Worm (Caenorhabditis elegans): Measurements from ENCODE around the gene dlhd-1.

The dlhd-1 gene

ce11 chrII:1134314-1135108, 37.4 kb downstream of the dlhd-1 start (continued):
- TF ChIP-seq mdt-29 (GFP tag; IDR thresholded peaks at IDR 0.05) = 0 out of 2 replicates have a peak, but pooled peaks have one; percentile 13
- TF ChIP-seq D1046.2 (GFP tag; IDR thresholded peaks at IDR 0.05) = 0 out of 2 replicates have a peak, but pooled peaks have one; percentile 59
- TF ChIP-seq hmg-1.1 (GFP tag; IDR thresholded peaks at IDR 0.05) = peak; percentile 49
- peak; percentile 87 for TF ChIP-seq mes-2 (tag; optimal IDR thresholded peaks at IDR 0.05; ENCODE audit: poor library complexity, severe bottlenecking)
- peak; percentile 66 for TF ChIP-seq madf-9 (GFP tag; conservative IDR thresholded peaks at IDR 0.05)
- TF ChIP-seq vab-7 (GFP tag; IDR thresholded peaks at IDR 0.05) = peak; percentile 69
- peak; percentile 38 for TF ChIP-seq dpl-1 (GFP tag; optimal IDR thresholded peaks at IDR 0.05)
- peak; percentile 46 for TF ChIP-seq dmd-6 (GFP tag; IDR thresholded peaks at IDR 0.05)
- peak; percentile 67; the same call in 1 of the 2 replicates for TF ChIP-seq ctbp-1 (GFP tag; IDR thresholded peaks at IDR 0.05)
- TF ChIP-seq sdz-12 (GFP tag; optimal IDR thresholded peaks at IDR 0.05) = peak; percentile 18
- TF ChIP-seq ceh-44 (GFP tag; IDR thresholded peaks at IDR 0.05) = peak; percentile 87
- TF ChIP-seq lsy-2 (tag; optimal IDR thresholded peaks at IDR 0.05) = peak in 1 of 2 experiments; percentile 47

- TF ChIP-seq sdz-12 (GFP tag; optimal IDR thresholded peaks at IDR 0.05) = no peak
- TF ChIP-seq lin-38 (GFP tag; IDR thresholded peaks at IDR 0.05) = peak; percentile 63
- no peak for TF ChIP-seq php-3 (GFP tag; IDR thresholded peaks at IDR 0.05)
- no peak for TF ChIP-seq F37D6.2 (tag; optimal IDR thresholded peaks at IDR 0.05)
These were observed 38.6 kb downstream of the dlhd-1 start for ce11 chrII:1133295-1133694.

- no peak for TF ChIP-seq lin-13 (GFP tag; optimal IDR thresholded peaks at IDR 0.05)
- TF ChIP-seq dmd-9 (GFP tag; IDR thresholded peaks at IDR 0.05) = no peak
- TF ChIP-seq pqm-1 (tag; optimal IDR thresholded peaks at IDR 0.05) = no peak
- TF ChIP-seq lin-38 (GFP tag; IDR thresholded peaks at IDR 0.05) = peak; percentile 81
- TF ChIP-seq aly-2 (tag; optimal IDR thresholded peaks at IDR 0.05) = no peak
These were observed 39.2 kb downstream of the dlhd-1 start for ce11 chrII:1132750-1133149.

- peak; percentile 75 for TF ChIP-seq set-16 (GFP tag; IDR thresholded peaks at IDR 0.05)
- no peak for TF ChIP-seq nhr-25 (tag; optimal IDR thresholded peaks at IDR 0.05; ENCODE audit: borderline replicate concordance, insufficient read depth)
These were observed 40.1 kb downstream of the dlhd-1 start for ce11 chrII:1131821-1132220.

- TF ChIP-seq lin-38 (GFP tag; IDR thresholded peaks at IDR 0.05) (peak; percentile 88), tag-97 (GFP tag; IDR thresholded peaks at IDR 0.05) (no peak)
These were observed 40.6 kb downstream of the dlhd-1 start for ce11 chrII:1131367-1131766.

- TF ChIP-seq tag-97 (GFP tag; IDR thresholded peaks at IDR 0.05) = no peak
- TF ChIP-seq lin-38 (GFP tag; IDR thresholded peaks at IDR 0.05) = peak; percentile 90
These were observed 41.7 kb downstream of the dlhd-1 start for ce11 chrII:1130241-1130640.

- TF ChIP-seq lin-38 (GFP tag; IDR thresholded peaks at IDR 0.05) (peak; percentile 36), unc-62 (GFP tag; optimal IDR thresholded peaks at IDR 0.05 in 1 of 2) (peak in 1 of 2 experiments; percentile 18), unc-62 (tag; optimal IDR thresholded peaks at IDR 0.05) (no peak), nhr-6 (tag; optimal IDR thresholded peaks at IDR 0.05) (no peak)
These were observed 44.3 kb downstream of the dlhd-1 start, which contains the start of gene taf-6.1 for ce11 chrII:1127676-1128075. TSS of gene taf-6.1 (plus strand) at chrII:1127976.

- TF ChIP-seq lin-38 (GFP tag; IDR thresholded peaks at IDR 0.05) (peak; percentile 80), hmg-1.1 (GFP tag; IDR thresholded peaks at IDR 0.05) (no peak), hif-1 (tag; optimal IDR thresholded peaks at IDR 0.05) (no peak), unc-62 (GFP tag; optimal IDR thresholded peaks at IDR 0.05 in 1 of 2) (peak in 1 of 2 experiments; percentile 54), unc-62 (tag; optimal IDR thresholded peaks at IDR 0.05) (no peak), lin-29 (GFP tag; IDR thresholded peaks at IDR 0.05) (no peak)
These were observed 45.5 kb downstream of the dlhd-1 start for ce11 chrII:1126472-1126871.
